Worm (Caenorhabditis elegans) whole organism, midembryonic: ENCODE measurements around the gene spe-43.
A peak's percentile ranks its signal among the peaks of the same experiment; 100 is the strongest.

Source experiments
- T22C8.4 ChIP-seq: fragments of 200-800 bp; sonication (Bioruptor generic); IDR thresholded peaks from 2 replicates; pipeline ENCODE4 v1.3.6; 2022; ENCODE audit warnings: missing genetic modification characterization, missing compliant biosample characterization
- cog-1 ChIP-seq: sonication (generic microtip); optimal IDR thresholded peaks from 2 replicates; lab custom pipeline; 2016; ENCODE audit warnings: missing genetic modification characterization, missing compliant biosample characterization
- flt-1 ChIP-seq: fragments of 200-800 bp; sonication (Bioruptor generic); IDR thresholded peaks from 2 replicates; pipeline ENCODE4 v1.3.6; 2022; ENCODE audit warnings: missing genetic modification characterization, missing compliant biosample characterization
- klf-2 ChIP-seq: fragments of 200-800 bp; sonication (Bioruptor generic); conservative IDR thresholded peaks from 2 replicates; pipeline ENCODE4 v1.3.6; 2022; ENCODE audit warnings: missing genetic modification reagents, missing genetic modification characterization, missing compliant biosample characterization
- med-1 ChIP-seq: sonication (generic microtip); optimal IDR thresholded peaks from 2 replicates; lab custom pipeline; 2017; ENCODE audit warnings: missing genetic modification characterization, mild to moderate bottlenecking, missing compliant biosample characterization, antibody characterized with exemption, missing genetic modification reagents; ENCODE audit not compliant: insufficient read depth
- ref-1 ChIP-seq: fragments of 200-800 bp; sonication (Bioruptor generic); conservative IDR thresholded peaks from 2 replicates; pipeline ENCODE4 v1.3.6; 2022; ENCODE audit warnings: missing genetic modification reagents, missing genetic modification characterization, missing compliant biosample characterization
- tab-1 ChIP-seq: fragments of 200-800 bp; sonication (Bioruptor generic); IDR thresholded peaks from 2 replicates; pipeline ENCODE4 v1.3.6; 2022; ENCODE audit warnings: missing genetic modification characterization, missing compliant biosample characterization
- ztf-23 ChIP-seq: fragments of 200-800 bp; sonication (Bioruptor generic); IDR thresholded peaks from 2 replicates; pipeline ENCODE4 v1.3.6; 2022; ENCODE audit warnings: missing genetic modification reagents, missing genetic modification characterization, missing compliant biosample characterization
- ztf-29 ChIP-seq: fragments of 200-800 bp; sonication (Bioruptor generic); IDR thresholded peaks from 2 replicates; pipeline ENCODE4 v1.3.6; 2022; ENCODE audit warnings: missing genetic modification reagents, missing genetic modification characterization, missing compliant biosample characterization

Gene spe-43

DNA sequence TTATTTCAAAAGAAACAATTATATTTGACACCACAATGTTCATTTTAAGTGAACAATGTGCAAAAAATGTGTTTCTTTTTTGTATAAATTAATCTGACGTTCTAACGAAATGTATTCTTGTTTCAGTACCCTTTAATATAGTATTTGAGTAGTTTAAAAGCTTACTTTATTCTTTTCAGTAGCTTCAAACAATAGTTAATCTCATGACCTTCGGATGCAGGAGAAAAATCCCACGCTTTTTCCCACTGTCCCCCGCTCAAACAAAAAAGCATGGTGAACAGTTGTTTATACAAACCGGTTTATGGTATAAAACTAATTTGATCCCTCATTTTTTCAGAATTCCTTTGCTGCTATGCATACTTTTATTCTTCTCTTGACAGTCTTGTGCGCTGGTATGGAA is 23.0 kb upstream of the spe-43 start, which contains the start of gene scl-14:
scl-14 (plus strand) TSS at position 301 of the 400 bp plus-strand sequence.
- no peak for TF ChIP-seq klf-2 (GFP tag; lab: Robert Waterston, UW)
- no peak for TF ChIP-seq tab-1
- TF ChIP-seq T22C8.4 (GFP tag; lab: Robert Waterston, UW), result no peak
- TF ChIP-seq flt-1 (GFP tag; lab: Robert Waterston, UW), result no peak
- no peak for TF ChIP-seq ref-1
- no peak for TF ChIP-seq ztf-23 (GFP tag; lab: Robert Waterston, UW)
- no peak for TF ChIP-seq med-1 (GFP tag; lab: Kevin White, UChicago)
- TF ChIP-seq ztf-29, result no peak
- TF ChIP-seq cog-1 (tag; lab: Kevin White, UChicago), result no peak

DNA sequence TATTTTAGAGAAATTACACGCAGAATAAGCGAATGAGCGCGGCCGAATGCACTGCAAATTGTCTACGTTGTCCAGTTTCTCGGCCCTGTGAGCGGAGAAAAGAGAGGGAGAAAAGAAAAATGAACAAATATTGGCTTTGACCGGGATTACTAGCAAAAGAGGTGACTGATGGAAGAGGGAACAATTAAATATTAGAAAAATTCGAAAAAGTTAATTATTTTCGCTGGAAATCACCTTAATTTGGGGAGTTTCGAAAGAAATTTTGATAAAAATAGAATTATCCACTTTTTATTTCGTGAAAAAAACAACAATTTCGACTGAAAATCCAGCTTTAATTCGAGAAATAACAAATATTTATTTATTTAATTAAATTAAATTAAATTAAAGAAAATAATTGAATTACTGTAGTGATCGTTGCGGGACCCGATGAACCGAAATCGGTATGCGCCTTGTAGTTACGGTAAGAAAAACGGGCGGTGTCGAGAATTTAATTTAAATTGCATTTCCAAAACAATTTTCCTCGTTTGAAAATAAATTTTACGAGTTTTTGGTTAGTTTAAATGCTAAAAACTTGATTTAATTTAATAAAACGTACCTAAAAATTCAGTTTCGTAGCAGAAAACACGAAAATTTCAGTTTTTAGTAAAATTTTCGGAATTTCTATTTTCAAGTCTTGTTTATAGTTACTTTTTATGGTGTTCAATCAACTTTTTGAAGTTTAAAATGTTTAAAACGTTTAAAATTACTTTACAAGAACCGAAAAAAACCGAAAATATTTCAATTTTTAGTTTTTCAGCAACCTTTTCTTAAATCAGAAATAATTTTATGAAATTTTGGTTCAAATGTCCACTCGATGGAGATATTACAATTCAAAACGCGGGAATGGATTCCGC is 12.5 kb upstream of the spe-43 start, which contains the start of the genes crld-1 and msh-5:
crld-1 (minus strand) TSS at position 51 of the 893 bp plus-strand sequence.
msh-5 (plus strand) TSS at position 843 of the 893 bp plus-strand sequence.
- TF ChIP-seq ref-1, result no peak
- TF ChIP-seq cog-1 (tag; lab: Kevin White, UChicago), result no peak
- no peak for TF ChIP-seq tab-1
- no peak for TF ChIP-seq med-1 (GFP tag; lab: Kevin White, UChicago)
- no peak for TF ChIP-seq ztf-23 (GFP tag; lab: Robert Waterston, UW)

DNA sequence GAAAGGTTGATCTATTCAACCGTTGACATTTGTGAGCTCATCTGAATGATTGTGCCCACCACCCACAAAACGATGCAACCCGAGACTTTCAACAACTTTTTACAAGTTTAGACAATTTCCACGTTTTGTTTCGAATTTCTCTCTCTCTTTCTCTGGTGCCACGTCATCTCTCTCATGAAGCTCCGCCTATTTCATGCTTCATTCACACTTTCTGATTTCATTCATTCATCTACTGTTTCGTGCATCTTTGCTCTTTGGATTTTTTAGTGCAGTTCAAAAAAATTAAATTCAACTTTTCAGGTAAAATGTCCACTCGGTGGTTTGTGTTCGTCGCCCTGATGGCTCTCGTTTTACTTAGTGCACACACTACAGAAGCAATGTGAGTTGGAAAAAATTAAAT is 7.1 kb upstream of the spe-43 start, which contains the start of gene nlp-79:
nlp-79 (plus strand) TSS at position 301 of the 400 bp plus-strand sequence.
- TF ChIP-seq cog-1 (tag; lab: Kevin White, UChicago), result no peak
- no peak for TF ChIP-seq T22C8.4 (GFP tag; lab: Robert Waterston, UW)
- no peak for TF ChIP-seq klf-2 (GFP tag; lab: Robert Waterston, UW)
- no peak for TF ChIP-seq med-1 (GFP tag; lab: Kevin White, UChicago)
- TF ChIP-seq flt-1 (GFP tag; lab: Robert Waterston, UW), result no peak
- no peak for TF ChIP-seq tab-1
- no peak for TF ChIP-seq ztf-29
- TF ChIP-seq ztf-23 (GFP tag; lab: Robert Waterston, UW), result no peak

DNA sequence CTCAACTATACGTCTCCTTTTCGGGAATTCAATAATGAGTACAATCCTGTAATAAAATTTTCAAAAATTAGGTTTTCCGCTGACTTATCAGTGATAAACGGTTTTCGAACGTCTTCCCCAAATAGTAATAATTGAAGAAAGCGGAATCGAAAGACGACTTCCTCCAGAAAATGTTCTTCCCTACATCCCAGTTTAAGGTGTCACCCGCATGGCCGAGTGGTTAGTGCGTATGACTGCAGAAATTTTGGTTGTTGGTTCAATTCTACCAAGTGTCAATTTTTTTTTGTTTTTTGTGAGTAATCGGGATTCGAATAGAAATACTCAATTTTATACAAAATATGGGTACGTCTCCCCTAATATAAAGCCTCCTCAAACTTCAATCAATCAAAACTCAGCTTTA is 1.4 kb downstream of the spe-43 start:
- TF ChIP-seq ztf-23 (GFP tag; lab: Robert Waterston, UW) (peak; percentile 30; the same call in 1 of the 2 replicates), tab-1 (0 out of 2 replicates have a peak, but pooled peaks have one; percentile 51), T22C8.4 (GFP tag; lab: Robert Waterston, UW) (0 out of 2 replicates have a peak, but pooled peaks have one; percentile 25), flt-1 (GFP tag; lab: Robert Waterston, UW) (peak; percentile 54), ref-1 (peak; percentile 43; the same call in 1 of the 2 replicates)

DNA sequence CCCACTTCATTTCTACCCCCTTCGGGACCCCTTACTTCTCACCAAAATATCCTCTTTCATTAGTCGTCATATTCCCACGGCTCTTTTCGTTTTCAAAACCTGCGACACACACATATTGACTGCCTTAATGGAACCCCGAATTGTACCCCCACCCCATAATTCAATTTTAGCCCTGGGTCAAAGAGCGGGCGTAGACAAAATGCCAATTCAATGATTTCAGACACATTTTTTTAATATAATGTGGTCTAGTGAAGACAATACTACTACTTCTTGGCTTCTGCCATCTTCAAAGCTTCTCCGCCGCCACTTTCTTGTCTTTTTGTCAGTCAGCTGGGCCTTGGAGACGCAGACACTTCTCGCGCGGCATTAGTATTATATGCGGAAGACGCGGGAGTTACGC is 14.4 kb downstream of the spe-43 start:
- TF ChIP-seq flt-1 (GFP tag; lab: Robert Waterston, UW) (no peak), med-1 (GFP tag; lab: Kevin White, UChicago) (no peak), T22C8.4 (GFP tag; lab: Robert Waterston, UW) (no peak), klf-2 (GFP tag; lab: Robert Waterston, UW) (no peak), ztf-29 (no peak), ref-1 (no peak), cog-1 (tag; lab: Kevin White, UChicago) (no peak), tab-1 (no peak), ztf-23 (GFP tag; lab: Robert Waterston, UW) (no peak)

DNA sequence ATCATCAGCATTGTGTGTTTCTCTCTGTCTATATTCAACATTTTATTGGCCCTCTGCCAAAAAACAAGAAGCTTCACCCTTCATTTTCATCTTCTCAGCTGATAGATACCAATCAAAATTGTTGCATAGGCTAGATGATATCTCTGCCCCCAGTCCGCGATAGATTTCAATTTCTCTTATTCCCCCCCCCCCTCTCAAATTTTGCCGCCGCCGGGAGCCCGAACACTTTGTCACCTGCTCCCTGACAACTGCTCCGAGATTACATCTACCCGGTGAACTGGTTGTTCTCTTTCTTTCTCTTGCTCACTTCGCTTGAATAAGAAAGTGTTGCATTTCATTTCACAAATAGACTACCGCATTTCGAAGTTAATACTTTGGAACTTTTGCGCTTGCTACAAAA is 16.2 kb downstream of the spe-43 start:
- no peak for TF ChIP-seq flt-1 (GFP tag; lab: Robert Waterston, UW)
- no peak for TF ChIP-seq ztf-23 (GFP tag; lab: Robert Waterston, UW)
- no peak for TF ChIP-seq ref-1
- TF ChIP-seq cog-1 (tag; lab: Kevin White, UChicago), result no peak

DNA sequence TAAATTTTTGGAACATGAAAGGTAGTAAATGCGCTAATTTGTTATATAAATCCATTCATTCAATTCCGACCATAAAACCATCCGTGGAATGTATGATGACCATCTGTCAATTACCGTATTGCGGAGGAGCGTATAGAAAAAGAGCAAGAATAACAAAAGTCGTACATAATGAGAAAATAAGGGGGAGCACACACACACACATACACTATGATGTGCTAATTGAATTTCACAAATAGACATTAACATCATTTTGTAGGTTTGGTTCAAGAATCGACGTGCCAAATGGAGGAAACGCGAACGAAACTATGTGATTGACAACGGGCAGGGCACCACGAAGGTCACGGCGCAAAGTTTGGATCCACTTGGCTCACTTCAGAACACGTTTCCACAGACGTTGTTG is 20.8 kb downstream of the spe-43 start:
- no peak for TF ChIP-seq T22C8.4 (GFP tag; lab: Robert Waterston, UW)
- no peak for TF ChIP-seq tab-1
- no peak for TF ChIP-seq ztf-29
- TF ChIP-seq ref-1, result no peak
- TF ChIP-seq cog-1 (tag; lab: Kevin White, UChicago), result no peak

DNA sequence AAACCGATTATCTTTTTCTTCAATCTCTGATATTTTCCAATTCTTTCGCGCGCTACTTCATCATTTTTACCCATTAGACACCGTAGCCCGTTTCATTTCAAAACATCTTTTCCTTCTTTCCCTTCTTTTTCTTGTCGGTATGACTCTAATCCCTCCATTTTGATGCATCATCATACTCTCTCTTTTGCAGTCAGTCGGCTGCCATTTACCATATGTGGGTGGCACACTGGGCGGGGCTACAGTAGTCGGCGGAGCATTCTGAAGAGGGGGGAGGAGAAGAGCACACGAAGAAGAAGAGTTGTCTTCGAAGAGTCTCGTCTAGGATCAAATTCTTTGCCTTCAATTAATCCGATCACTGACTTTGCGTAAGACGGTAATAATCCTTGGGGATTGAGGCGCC is 23.4 kb downstream of the spe-43 start, which contains the start of gene unc-30:
unc-30 (plus strand) TSS at position 184 of the 400 bp plus-strand sequence.
- TF ChIP-seq klf-2 (GFP tag; lab: Robert Waterston, UW) (no peak), med-1 (GFP tag; lab: Kevin White, UChicago) (no peak), ztf-23 (GFP tag; lab: Robert Waterston, UW) (no peak)

DNA sequence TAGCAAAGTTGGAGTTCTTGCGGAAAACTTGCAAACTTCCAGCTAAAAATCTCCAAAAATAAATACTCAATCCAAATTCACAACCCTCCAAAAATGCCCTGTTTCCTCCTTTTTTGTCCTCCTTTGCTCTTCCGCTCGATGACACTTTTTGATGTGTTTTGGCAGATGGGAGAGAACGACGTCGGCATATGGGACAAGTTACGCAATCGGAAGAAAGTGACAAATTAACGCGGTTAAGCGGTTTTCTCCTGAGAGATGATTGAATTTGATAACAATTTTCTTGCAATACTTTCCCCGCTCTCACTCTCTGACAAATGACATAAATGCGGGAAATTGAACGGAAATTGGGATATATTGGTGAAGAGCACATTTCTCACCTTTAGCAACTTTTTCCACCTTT is 25.5 kb downstream of the spe-43 start:
- no peak for TF ChIP-seq T22C8.4 (GFP tag; lab: Robert Waterston, UW)
- no peak for TF ChIP-seq cog-1 (tag; lab: Kevin White, UChicago)
- TF ChIP-seq ref-1, result no peak
- TF ChIP-seq flt-1 (GFP tag; lab: Robert Waterston, UW), result no peak
- no peak for TF ChIP-seq tab-1
- TF ChIP-seq ztf-23 (GFP tag; lab: Robert Waterston, UW), result no peak
- TF ChIP-seq klf-2 (GFP tag; lab: Robert Waterston, UW), result no peak
- TF ChIP-seq med-1 (GFP tag; lab: Kevin White, UChicago), result no peak
- TF ChIP-seq ztf-29, result no peak

DNA sequence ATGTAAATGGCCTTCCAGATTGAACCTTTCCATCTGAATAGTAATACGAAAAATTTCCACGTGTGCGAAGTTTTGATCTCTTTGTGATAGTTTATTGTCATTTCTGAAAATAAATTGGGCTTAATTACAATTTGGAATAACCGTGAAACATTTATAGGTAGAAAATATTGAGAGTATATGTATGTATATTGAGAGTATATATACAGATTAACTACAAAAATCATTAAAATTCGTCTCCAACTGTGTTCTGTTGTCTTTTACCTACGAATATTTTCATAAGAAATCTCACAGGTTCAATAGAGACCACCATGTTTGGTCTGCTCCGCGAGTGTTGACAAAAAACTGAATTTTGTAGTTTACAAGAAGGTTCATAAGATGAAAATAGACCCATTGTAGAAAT is 29.2 kb downstream of the spe-43 start, which contains the start of gene best-2:
best-2 (minus strand) TSS at position 101 of the 400 bp plus-strand sequence.
- no peak for TF ChIP-seq ref-1
- TF ChIP-seq T22C8.4 (GFP tag; lab: Robert Waterston, UW), result no peak
- TF ChIP-seq klf-2 (GFP tag; lab: Robert Waterston, UW), result no peak
- TF ChIP-seq tab-1, result no peak
- no peak for TF ChIP-seq med-1 (GFP tag; lab: Kevin White, UChicago)
- TF ChIP-seq ztf-29, result no peak
- TF ChIP-seq ztf-23 (GFP tag; lab: Robert Waterston, UW), result no peak
- no peak for TF ChIP-seq flt-1 (GFP tag; lab: Robert Waterston, UW)
- no peak for TF ChIP-seq cog-1 (tag; lab: Kevin White, UChicago)
